Worm (Caenorhabditis elegans) whole organism, dauer: ENCODE measurements around the gene F56C4.4.
"Not testable (repeated sequence)": the region's sequence is repeated elsewhere in the genome, so short reads cannot be mapped to it uniquely, and the experiment has no call there.

ENCODE experiments used
- unc-62 ChIP-seq: sonication (generic microtip); optimal IDR thresholded peaks from 2 replicates; lab custom pipeline; 2017; ENCODE audit warnings: missing biosample characterization, missing genetic modification reagents, missing genetic modification characterization

F56C4.4 gene

DNA sequence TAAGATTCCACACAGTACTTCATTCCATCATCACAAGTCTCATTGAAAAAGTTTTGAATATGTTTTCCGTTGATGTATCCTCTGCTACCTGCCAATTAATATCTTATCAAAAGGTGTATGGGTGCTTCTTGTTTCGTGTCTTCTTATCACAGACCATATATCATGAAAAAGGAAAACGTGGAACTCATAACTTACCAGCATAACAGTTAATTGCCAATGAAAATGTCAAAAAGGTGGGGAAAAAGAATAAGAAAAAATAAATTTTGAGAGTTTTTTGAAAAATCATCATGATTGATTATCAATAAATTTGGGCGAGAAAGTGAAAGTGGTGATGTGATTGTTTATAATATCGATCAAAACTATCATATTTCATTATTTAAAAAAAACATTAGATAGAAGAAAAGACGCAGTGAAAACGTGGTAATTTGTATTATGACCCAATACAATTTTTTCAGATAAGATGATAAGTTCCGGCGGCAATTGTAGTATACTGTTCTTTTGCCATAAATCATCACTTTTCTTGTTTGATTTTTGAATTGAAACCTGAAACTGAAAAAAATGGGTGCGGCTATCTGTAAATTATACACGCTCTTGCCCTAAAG lies at the start of gene F56C4.4:
F56C4.4 (minus strand) TSS at position 315 of the 602 bp plus-strand sequence.
- TF ChIP-seq unc-62 (GFP tag; lab: Kevin White, UChicago) = no peak

DNA sequence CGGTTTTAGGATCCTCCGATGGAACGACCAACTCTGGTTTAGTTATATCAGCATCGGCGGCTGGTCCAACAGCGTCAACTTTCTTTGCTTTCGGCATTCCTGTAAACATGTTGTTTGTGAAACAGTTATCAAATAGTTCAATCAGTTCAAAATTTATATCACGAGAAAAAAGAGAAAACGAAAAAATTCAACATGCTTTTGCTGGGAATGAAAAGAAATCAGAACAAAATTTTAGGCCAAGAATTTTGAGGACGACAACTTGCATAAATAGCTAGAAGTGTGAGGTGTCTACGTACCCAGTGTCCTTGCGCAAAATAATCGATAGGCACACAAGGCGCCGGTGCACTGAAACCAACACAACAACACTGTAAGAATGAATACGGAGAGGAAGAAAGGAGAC lies 49.3 kb upstream of the F56C4.4 start, which contains the start of gene K08C7.4:
K08C7.4 (minus strand) TSS at position 101 of the 400 bp plus-strand sequence.
- TF ChIP-seq unc-62 (GFP tag; lab: Kevin White, UChicago) = no peak

DNA sequence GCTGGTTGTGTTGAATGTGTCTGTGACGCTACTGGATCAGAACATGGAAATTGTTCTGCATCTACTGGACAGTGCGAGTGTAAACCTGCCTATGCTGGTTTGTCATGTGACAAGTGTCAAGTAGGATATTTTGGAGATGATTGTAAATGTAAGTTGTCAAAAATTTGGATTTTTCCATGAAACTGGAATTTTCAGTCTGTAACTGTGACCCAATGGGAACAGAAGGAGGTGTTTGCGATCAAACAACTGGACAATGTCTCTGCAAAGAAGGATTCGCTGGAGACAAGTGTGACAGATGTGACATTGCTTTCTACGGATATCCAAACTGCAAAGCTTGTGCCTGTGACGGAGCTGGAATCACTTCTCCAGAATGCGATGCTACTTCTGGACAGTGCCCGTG lies 37.5 kb upstream of the F56C4.4 start:
- TF ChIP-seq unc-62 (GFP tag; lab: Kevin White, UChicago) = no peak

DNA sequence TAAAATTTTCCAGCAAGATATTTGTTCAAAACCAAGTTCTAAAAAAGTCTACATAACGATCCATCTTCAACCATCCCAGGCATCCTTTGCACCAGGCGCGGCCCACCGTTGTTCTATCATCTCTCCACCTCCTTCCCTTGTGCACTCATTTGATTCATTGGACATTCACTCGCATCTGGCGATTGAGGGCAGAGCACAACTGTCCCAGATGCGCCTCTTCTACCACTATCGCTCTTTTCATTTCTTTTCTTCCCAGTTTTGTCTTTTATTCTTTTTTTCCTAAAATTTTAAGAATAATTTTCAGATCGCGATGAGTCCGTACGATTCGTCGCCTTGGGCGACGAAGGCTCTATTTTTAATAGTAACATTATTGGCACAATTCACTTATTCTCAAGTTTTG lies 35.5 kb upstream of the F56C4.4 start, which contains the start of gene epi-1:
epi-1 (plus strand) TSS at position 301 of the 400 bp plus-strand sequence.
- TF ChIP-seq unc-62 (GFP tag; lab: Kevin White, UChicago) = no peak

DNA sequence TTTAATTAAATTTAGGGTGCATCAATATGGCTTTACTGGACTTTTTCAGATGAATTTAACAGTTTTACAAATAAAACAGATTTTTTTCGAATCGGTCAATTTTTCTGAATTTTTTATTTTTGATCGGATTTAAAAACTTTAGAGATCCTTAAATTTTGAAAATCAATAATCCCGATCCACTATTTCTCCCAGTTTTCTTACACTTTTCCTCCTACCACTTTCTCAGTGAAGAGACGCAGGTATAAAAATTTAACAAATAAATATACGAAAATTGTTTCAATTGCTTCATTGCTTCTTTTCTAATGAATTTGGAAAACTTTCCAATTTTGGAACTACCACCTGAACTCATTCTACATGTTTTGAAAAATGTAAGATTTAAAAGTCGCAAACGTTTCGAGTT lies 33.1 kb upstream of the F56C4.4 start, which contains the start of gene K08C7.7:
K08C7.7 (plus strand) TSS at position 301 of the 400 bp plus-strand sequence.
- TF ChIP-seq unc-62 (GFP tag; lab: Kevin White, UChicago) = no peak

DNA sequence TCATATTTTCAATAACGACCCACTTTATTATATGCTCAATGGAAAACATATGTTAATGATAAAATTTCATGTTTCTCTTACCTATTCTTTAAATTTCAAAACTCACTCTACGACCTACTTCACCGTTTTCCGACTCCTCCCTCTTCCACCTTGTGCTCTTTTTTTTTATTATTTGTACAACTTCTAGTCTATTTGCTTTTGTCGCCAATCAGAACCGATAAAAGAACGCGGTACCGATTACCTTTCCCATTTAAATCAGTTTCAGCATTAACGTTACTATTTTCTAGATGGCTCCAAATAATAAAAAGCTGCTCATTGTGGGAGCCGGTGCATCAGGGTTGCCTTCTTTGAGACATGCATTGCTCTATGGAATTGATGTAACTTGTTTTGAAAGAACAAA lies 30.7 kb upstream of the F56C4.4 start, which contains the start of gene fmo-1:
fmo-1 (plus strand) TSS at position 98 of the 400 bp plus-strand sequence.
- TF ChIP-seq unc-62 (GFP tag; lab: Kevin White, UChicago) = no peak

DNA sequence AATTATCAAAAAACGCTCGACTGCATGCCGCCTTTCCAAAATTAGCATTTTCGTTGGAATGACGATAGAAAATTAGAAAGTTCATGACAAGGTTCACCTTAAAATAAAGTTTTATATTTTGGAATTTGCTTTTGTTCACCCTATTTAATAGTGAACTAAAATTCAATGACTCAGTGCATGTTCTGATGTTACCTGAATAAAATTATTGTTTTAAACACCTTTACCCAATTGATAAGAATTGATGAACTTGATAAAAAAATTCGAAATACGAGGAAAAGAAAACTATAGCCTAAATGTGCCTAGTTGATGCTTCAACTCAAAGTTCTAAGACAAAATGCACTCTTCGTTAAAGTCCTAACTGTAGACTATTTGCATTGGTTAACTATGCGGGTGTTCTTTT lies 30.0 kb upstream of the F56C4.4 start:
- no peak for TF ChIP-seq unc-62 (GFP tag; lab: Kevin White, UChicago)

DNA sequence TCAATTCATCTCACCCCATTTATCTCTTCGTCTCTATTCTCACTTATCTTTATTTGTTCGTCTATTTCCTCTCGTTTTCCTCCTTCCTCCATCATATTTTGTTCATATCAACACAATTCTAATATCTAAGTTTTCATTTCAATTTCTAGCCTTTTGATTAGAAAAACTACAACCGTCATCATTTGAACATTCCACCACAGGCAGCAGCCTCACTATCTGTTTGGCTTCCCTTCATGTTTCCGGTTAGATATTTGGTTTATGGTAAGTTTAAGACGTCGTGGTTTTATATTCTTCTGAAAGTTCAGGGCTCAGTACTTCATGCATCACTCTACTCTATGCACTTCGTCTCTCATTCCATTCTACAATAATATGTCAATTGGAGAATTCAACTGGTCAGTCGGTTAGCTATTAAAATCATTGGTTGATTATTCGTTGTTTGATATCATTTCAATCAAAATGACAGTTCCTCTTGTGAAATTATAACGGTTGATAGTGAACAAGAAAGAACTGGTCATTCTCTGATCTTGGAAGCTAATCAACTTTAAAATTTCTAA lies 25.8 kb upstream of the F56C4.4 start, which contains the start of gene K08C7.1:
K08C7.1 (plus strand) TSS at position 43 of the 554 bp plus-strand sequence.
- TF ChIP-seq unc-62 (GFP tag; lab: Kevin White, UChicago) = no peak

DNA sequence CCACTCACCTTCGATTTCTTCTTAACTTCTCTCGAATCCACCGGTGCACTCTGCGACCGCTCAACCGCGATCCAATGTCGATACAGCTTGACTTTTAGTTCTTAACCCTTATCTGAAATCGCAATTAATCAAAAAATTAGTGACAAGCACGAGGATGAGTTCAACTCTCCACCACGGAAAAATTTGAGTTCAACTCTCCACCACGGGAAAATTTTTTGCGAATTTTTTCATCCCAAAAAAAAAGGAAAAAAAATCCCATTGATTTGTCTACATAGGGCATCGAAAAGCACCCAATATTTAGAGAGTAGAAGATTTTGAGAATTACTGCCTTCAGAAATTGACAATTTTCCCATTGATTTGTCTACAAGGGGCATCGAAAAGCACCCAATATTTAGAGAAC lies 23.0 kb upstream of the F56C4.4 start, which contains the start of gene glb-19:
glb-19 (minus strand) TSS at position 101 of the 400 bp plus-strand sequence.
- not testable (repeated sequence) for TF ChIP-seq unc-62 (GFP tag; lab: Kevin White, UChicago)

DNA sequence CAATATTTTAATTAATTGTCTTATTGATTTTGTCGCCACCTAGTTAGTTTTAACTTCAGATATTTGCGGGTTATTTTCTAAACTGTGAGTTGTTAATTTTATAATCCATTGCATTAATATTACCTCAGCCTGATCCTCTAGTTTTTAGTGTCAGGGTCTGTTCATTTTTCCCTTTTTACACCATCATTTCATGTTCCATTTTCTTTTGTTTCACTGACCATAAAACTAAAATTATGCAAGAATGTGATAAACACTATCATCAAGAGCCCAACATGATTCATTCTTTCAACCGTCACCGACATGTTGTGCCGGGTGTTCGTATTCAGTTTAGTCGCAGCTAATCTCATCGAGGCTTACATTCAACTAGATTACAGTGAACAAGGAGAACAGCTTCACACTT lies 7.9 kb upstream of the F56C4.4 start, which contains the start of gene F56C4.2:
F56C4.2 (plus strand) TSS at position 301 of the 400 bp plus-strand sequence.
- no peak for TF ChIP-seq unc-62 (GFP tag; lab: Kevin White, UChicago)

DNA sequence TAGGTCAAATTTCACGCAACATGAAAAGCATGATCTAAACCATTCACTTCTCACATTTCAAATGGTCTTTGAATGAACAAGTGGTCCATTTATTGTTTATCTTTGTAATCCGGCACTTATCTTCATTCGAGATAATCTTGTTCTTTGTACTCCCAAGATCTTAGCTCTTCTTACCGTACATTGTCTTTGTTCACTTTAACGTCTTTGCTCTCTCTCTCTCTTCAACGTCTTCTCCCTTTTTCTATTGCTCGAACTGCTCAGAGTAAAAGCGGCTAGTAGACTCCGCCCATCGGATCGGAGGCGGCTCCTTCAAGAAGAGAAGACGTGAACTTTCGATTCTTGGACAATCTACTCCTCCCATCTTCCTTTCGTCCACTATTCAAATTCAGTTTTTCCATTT lies 5.6 kb upstream of the F56C4.4 start, which contains the start of gene F56C4.1:
F56C4.1 (plus strand) TSS at position 301 of the 400 bp plus-strand sequence.
- TF ChIP-seq unc-62 (GFP tag; lab: Kevin White, UChicago) = no peak

DNA sequence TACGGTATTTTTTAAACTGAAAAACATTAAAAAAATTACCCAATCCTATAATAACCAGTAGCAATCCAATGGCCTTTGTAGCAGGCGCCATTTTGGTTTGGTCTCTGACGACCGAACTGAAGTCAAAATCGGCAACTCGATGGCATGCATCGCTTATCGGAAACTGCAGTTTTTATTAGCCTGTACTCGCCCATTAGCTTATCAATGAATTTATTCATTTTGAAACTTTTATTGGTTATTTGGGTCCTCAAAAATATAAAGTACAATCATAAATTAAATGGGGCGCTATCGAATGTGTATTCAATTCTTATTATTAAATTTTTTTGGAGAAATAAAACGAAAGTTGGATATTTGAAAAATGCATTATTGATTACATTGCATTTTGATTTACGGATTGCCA lies 2.3 kb downstream of the F56C4.4 start, which contains the start of gene R09H10.5:
R09H10.5 (minus strand) TSS at position 106 of the 400 bp plus-strand sequence.
- TF ChIP-seq unc-62 (GFP tag; lab: Kevin White, UChicago) = no peak

DNA sequence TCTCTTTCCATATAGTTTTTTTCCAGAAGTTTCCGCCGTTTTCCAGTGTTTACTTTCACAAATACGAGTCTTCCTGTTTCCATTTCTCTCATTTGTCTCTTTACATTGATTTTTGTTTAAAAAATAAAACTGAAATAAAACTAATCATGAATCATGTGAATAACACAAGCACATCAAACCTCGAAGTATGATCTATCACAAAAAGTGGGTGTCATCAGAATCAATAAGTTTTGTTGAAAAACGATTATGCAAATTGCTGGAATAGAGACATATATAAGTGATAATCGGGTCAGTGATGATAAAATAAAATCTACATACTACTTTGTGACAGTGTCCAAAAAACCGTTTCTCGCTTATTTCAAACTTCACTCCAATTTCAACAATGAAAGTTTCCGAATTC lies 10.3 kb downstream of the F56C4.4 start, which contains the start of gene R09H10.7:
R09H10.7 (plus strand) TSS at position 301 of the 400 bp plus-strand sequence.
- TF ChIP-seq unc-62 (GFP tag; lab: Kevin White, UChicago) = no peak

DNA sequence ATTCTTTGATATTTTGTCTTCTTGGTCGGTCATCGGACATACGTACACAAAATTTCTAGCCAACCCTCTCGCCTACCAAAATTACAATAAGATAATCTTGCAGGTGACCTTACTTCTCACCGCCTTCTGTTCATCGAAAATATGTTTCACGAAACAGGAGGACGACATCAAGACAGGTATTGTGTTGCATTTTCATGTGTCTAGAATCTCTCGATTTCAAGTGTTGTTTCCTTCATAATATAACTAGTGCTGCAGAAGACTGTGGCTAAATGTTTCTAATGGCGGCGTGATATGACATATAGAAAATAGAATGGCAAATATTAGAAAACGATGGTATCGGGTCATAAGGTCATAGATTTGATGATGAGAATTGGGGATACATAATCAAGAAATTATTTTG lies 14.0 kb downstream of the F56C4.4 start:
- TF ChIP-seq unc-62 (GFP tag; lab: Kevin White, UChicago) = no peak

DNA sequence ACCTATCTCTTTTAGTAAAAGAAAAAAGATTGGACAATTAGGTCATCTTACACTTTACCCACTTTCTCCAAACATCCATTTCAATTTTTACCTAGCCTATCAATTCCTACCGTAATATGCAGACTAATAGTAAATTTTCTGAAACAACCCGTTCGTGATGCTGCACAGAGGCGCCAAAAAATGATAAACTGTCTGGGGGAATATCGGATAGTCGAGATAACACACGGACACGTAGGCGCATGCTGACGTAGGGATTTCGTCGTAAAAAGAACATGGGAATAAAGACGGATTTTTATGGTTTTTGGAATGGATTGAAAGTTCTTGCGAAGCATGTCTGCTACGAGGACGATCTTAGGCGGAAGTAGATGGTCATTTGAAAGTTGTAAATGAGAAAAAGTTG lies 14.7 kb downstream of the F56C4.4 start:
- no peak for TF ChIP-seq unc-62 (GFP tag; lab: Kevin White, UChicago)

DNA sequence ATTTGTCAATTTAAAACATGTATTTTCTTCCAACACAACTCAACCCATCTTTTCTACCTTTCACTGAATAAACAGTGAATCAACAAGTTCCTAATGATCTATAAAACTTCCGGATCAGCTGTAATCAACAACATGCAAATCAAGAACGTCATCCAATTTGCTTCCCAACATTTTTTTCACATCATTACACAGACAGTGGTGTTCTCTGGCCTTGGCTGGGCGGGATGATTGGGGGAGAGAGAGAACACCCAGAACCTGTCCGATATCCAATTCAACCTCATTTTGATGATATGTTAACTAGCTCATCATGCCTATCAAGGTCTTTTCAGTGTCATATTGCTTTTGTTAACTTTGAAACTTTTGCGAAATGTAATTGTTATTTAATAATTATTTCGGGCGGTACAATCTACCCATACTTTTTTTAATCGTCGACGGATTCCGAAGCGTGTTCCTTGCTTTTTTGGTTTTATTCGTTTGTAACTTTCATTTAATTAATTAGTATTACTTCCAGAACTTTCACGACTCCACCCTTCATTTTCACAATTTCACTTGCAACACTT lies 16.1 kb downstream of the F56C4.4 start, which contains the start of gene ptr-14:
ptr-14 (plus strand) TSS at position 510 of the 560 bp plus-strand sequence.
- no peak for TF ChIP-seq unc-62 (GFP tag; lab: Kevin White, UChicago)
